Worm (Caenorhabditis elegans) whole organism, late embryonic: ENCODE measurements around the gene lonp-2.

Experiments
- C38D4.7 ChIP-seq: fragments of 200-800 bp; sonication (Bioruptor generic); optimal IDR thresholded peaks from 2 replicates; lab custom pipeline; 2018; ENCODE audit warnings: mild to moderate bottlenecking, missing genetic modification characterization, moderate library complexity, missing compliant biosample characterization
- ama-1 ChIP-seq: fragments of 150-350 bp; optimal IDR thresholded peaks from 2 replicates; lab custom pipeline; 2014
- ceh-22 ChIP-seq: sonication (generic microtip); optimal IDR thresholded peaks from 2 replicates; lab custom pipeline; 2017; ENCODE audit warnings: missing biosample characterization, missing genetic modification characterization
- ets-4 ChIP-seq: sonication (generic microtip); optimal IDR thresholded peaks from 2 replicates; lab custom pipeline; 2016; ENCODE audit warnings: missing genetic modification characterization, missing compliant biosample characterization
- fkh-10 ChIP-seq: fragments of 150-350 bp; optimal IDR thresholded peaks from 2 replicates; lab custom pipeline; 2014; ENCODE audit warnings: missing biosample characterization, missing genetic modification reagents, missing genetic modification characterization
- gmeb-2 ChIP-seq: sonication (generic microtip); optimal IDR thresholded peaks from 2 replicates; lab custom pipeline; 2016; ENCODE audit warnings: missing genetic modification characterization, inconsistent platforms, missing compliant biosample characterization
- hlh-30 ChIP-seq: sonication (generic microtip); optimal IDR thresholded peaks from 2 replicates; lab custom pipeline; 2017; ENCODE audit warnings: antibody characterized with exemption, missing genetic modification characterization, missing compliant biosample characterization; ENCODE audit not compliant: insufficient read depth
- hlh-6 ChIP-seq: sonication (generic microtip); optimal IDR thresholded peaks from 2 replicates; lab custom pipeline; 2016; ENCODE audit warnings: missing genotype, missing genetic modification characterization, missing compliant biosample characterization
- nfya-1 ChIP-seq: sonication (generic microtip); optimal IDR thresholded peaks from 2 replicates; lab custom pipeline; 2017; ENCODE audit warnings: missing genetic modification characterization, mild to moderate bottlenecking, missing compliant biosample characterization, antibody characterized with exemption, moderate library complexity
- nhr-232 ChIP-seq: sonication (generic microtip); optimal IDR thresholded peaks from 2 replicates; lab custom pipeline; 2016; ENCODE audit warnings: missing genetic modification characterization, missing compliant biosample characterization
- pha-4 ChIP-seq: fragments of 150-350 bp; optimal IDR thresholded peaks from 2 replicates; lab custom pipeline; 2018; ENCODE audit warnings: missing biosample characterization, missing genetic modification reagents, missing genetic modification characterization
- pros-1 ChIP-seq: fragments of 150-350 bp; optimal IDR thresholded peaks from 2 replicates; lab custom pipeline; 2014; ENCODE audit warnings: missing biosample characterization, missing genetic modification reagents, missing genetic modification characterization
- rnt-1 ChIP-seq: sonication (generic microtip); optimal IDR thresholded peaks from 2 replicates; lab custom pipeline; 2016; ENCODE audit warnings: missing genetic modification characterization, missing compliant biosample characterization
- sox-4 ChIP-seq: sonication (generic microtip); optimal IDR thresholded peaks from 2 replicates; lab custom pipeline; 2017; ENCODE audit warnings: mild to moderate bottlenecking, missing genetic modification characterization, inconsistent platforms, missing compliant biosample characterization

DNA sequence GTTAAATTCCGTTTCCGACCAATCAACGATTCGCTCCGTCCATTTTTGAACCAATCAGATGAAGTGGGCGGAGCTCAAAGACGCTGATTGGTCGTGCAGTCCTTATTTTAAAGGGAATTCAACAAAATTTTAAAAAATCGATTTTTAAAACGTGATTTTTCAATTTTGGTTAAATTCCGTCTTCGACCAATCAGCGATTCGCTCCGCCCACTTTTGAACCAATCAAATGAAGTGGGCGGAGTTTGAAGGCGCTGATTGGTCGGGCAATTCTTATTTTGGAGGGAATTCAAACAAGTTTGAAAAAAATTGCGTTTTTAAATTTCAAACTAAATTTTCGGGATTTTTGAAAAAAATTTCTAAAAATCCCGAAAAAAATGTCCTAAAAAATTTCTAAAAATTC is 45.9 kb downstream of the lonp-2 start:
- TF ChIP-seq pha-4 (tag; lab: Kevin White, UChicago) (no peak), pros-1 (tag; lab: Kevin White, UChicago) (no peak), C38D4.7 (GFP tag; lab: Kevin White, UChicago) (no peak), sox-4 (tag; lab: Kevin White, UChicago) (no peak), nfya-1 (tag; lab: Kevin White, UChicago) (peak; percentile 73), ama-1 (lab: Kevin White, UChicago) (no peak), hlh-6 (tag; lab: Kevin White, UChicago) (no peak), nhr-232 (tag; lab: Kevin White, UChicago) (no peak), fkh-10 (GFP tag; lab: Kevin White, UChicago) (no peak), rnt-1 (tag; lab: Kevin White, UChicago) (no peak), ceh-22 (tag; lab: Kevin White, UChicago) (no peak), gmeb-2 (tag; lab: Kevin White, UChicago) (no peak), hlh-30 (tag; lab: Kevin White, UChicago) (no peak), ets-4 (no peak)
